In genomic region chr2L:13291960-13292487, dm6 we compare ENCODE assay signal across 4 fruit fly cellular contexts.
A peak's percentile ranks its signal among the peaks of the same experiment; 100 is the strongest.
TF ChIP-seq lines count a peak whose summit lies in the region.

No protein-coding gene starts in this region.

- TF ChIP-seq CTCF in whole organism, embryonic (GFP tag; optimal IDR thresholded peaks at IDR 0.05; lab: Kevin White, UChicago): no peak

TF ChIP-seq in whole organism, adult, 20 proteins besides CTCF, POLR2A, EP300 and RAD21:
- TF ChIP-seq kay (GFP tag; lab: Kevin White, UChicago; ENCODE audit: borderline replicate concordance) (peak; percentile 48), tj (GFP tag; optimal IDR thresholded peaks at IDR 0.05; lab: Kevin White, UChicago) (no peak), cnc (optimal IDR thresholded peaks at IDR 0.05; lab: Kevin White, UChicago) (peak in 1 of 2 experiments; percentile 41)

TF ChIP-seq in whole organism, embryonic, 481 proteins besides CTCF, POLR2A, EP300 and RAD21:
- TF ChIP-seq HLHmδ (GFP tag; optimal IDR thresholded peaks at IDR 0.05; lab: Kevin White, UChicago): no peak
- TF ChIP-seq onecut (GFP tag; IDR thresholded peaks at IDR 0.05; lab: Robert Waterston, UW): 0 out of 2 replicates have a peak, but pooled peaks have one; percentile 22
- TF ChIP-seq mld (GFP tag; IDR thresholded peaks at IDR 0.05; lab: Robert Waterston, UW; ENCODE audit: partially characterized antibody): no peak
- TF ChIP-seq dmrt99B (tag; optimal IDR thresholded peaks at IDR 0.05; lab: Kevin White, UChicago): no peak
- peak; percentile 13 for TF ChIP-seq Nf-YC (tag; optimal IDR thresholded peaks at IDR 0.05; lab: Kevin White, UChicago)
- TF ChIP-seq crc (GFP tag; optimal IDR thresholded peaks at IDR 0.05; lab: Kevin White, UChicago): no peak
- TF ChIP-seq Myb (GFP tag; optimal IDR thresholded peaks at IDR 0.05; lab: Kevin White, UChicago): no peak
- no peak for TF ChIP-seq hth (optimal IDR thresholded peaks at IDR 0.05; lab: Kevin White, UChicago)
- TF ChIP-seq Kr (GFP tag; optimal IDR thresholded peaks at IDR 0.05; lab: Kevin White, UChicago): no peak
- peak; percentile 80 for TF ChIP-seq cwo (GFP tag; optimal IDR thresholded peaks at IDR 0.05; lab: Kevin White, UChicago)
- TF ChIP-seq tio (GFP tag; optimal IDR thresholded peaks at IDR 0.05; lab: Kevin White, UChicago): no peak
- TF ChIP-seq cg (GFP tag; optimal IDR thresholded peaks at IDR 0.05; lab: Kevin White, UChicago): peak; percentile 1
- TF ChIP-seq zen (tag; optimal IDR thresholded peaks at IDR 0.05; lab: Kevin White, UChicago): no peak
- no peak for TF ChIP-seq Hey (tag; optimal IDR thresholded peaks at IDR 0.05; lab: Kevin White, UChicago)
- TF ChIP-seq twi (tag; optimal IDR thresholded peaks at IDR 0.05; lab: Kevin White, UChicago): no peak
- no peak for TF ChIP-seq Tbp (GFP tag; optimal IDR thresholded peaks at IDR 0.05; lab: Kevin White, UChicago)
- TF ChIP-seq CG8089 (GFP tag; optimal IDR thresholded peaks at IDR 0.05; lab: Kevin White, UChicago): no peak
- no peak for TF ChIP-seq ash1 (GFP tag; optimal IDR thresholded peaks at IDR 0.05; lab: Kevin White, UChicago)
- TF ChIP-seq sens (GFP tag; lab: Kevin White, UChicago): peak; percentile 67
- TF ChIP-seq otp (GFP tag; IDR thresholded peaks at IDR 0.05; lab: Robert Waterston, UW): no peak
- TF ChIP-seq sd (tag; optimal IDR thresholded peaks at IDR 0.05; lab: Kevin White, UChicago): peak; percentile 47
- peak; percentile 25 for TF ChIP-seq Med (GFP tag; lab: Kevin White, UChicago)
- no peak for TF ChIP-seq btn (GFP tag; optimal IDR thresholded peaks at IDR 0.05; lab: Kevin White, UChicago)
- TF ChIP-seq CG31224 (GFP tag; IDR thresholded peaks at IDR 0.05; lab: Robert Waterston, UW): peak; percentile 90
- no peak for TF ChIP-seq Ada2b (GFP tag; IDR thresholded peaks at IDR 0.05; lab: Robert Waterston, UW)
- TF ChIP-seq ci (GFP tag; IDR thresholded peaks at IDR 0.05; lab: Robert Waterston, UW): no peak
TF ChIP-seq in whole organism, embryonic: peak in this region for 8.

TF ChIP-seq in whole organism, prepupa, 60 proteins besides CTCF, POLR2A, EP300 and RAD21:
- no peak for TF ChIP-seq CG6792 (GFP tag; optimal IDR thresholded peaks at IDR 0.05; lab: Kevin White, UChicago)
- peak; percentile 51 for TF ChIP-seq Eip78C (GFP tag; lab: Kevin White, UChicago)

TF ChIP-seq in whole organism, pupa, 21 proteins besides CTCF, POLR2A, EP300 and RAD21:
- TF ChIP-seq CG4496 (GFP tag; IDR thresholded peaks at IDR 0.05; lab: Robert Waterston, UW) (0 out of 3 replicates have a peak, but pooled peaks have one; percentile 36), Pif1B (GFP tag; optimal IDR thresholded peaks at IDR 0.05; lab: Kevin White, UChicago) (no peak)
